Fruit fly (Drosophila melanogaster) Kc167 (cell line): ENCODE results near the gene CG13078.

Source experiments
- h ChIP-seq: fragments of >200 bp; optimal IDR thresholded peaks from 3 replicates; lab custom pipeline; 2018; ENCODE audit warnings: missing external identifiers
- psq ChIP-seq: fragments of >200 bp; optimal IDR thresholded peaks from 2 replicates; lab custom pipeline; 2017; ENCODE audit warnings: missing external identifiers
- ttk ChIP-seq: sonication (Bioruptor generic); optimal IDR thresholded peaks from 2 replicates; lab custom pipeline; 2017; ENCODE audit warnings: missing external identifiers

dm6 chr2L:19543010-19543564 lies 20.6 kb upstream of the CG13078 start:
- TF ChIP-seq ttk (no peak), psq (lab: Kevin White, UChicago) (no peak), h (lab: Kevin White, UChicago) (no peak)
